Worm (Caenorhabditis elegans) whole organism, late embryonic: ENCODE results near the gene C33H5.2.

Experiments
- Y22D7AL.16 ChIP-seq: sonication (generic microtip); optimal IDR thresholded peaks from 2 replicates; lab custom pipeline; 2016; ENCODE audit warnings: missing genetic modification characterization, missing compliant biosample characterization
- ama-1 ChIP-seq: fragments of 150-350 bp; optimal IDR thresholded peaks from 2 replicates; lab custom pipeline; 2014
- ceh-19 ChIP-seq: fragments of 200-800 bp; sonication (Bioruptor generic); optimal IDR thresholded peaks from 2 replicates; lab custom pipeline; 2018; ENCODE audit warnings: mild to moderate bottlenecking, missing genetic modification characterization, missing compliant biosample characterization
- dve-1 ChIP-seq: sonication (generic microtip); optimal IDR thresholded peaks from 2 replicates; lab custom pipeline; 2017; ENCODE audit warnings: antibody characterized with exemption, mild to moderate bottlenecking, missing genetic modification characterization, missing compliant biosample characterization
- fkh-10 ChIP-seq: fragments of 150-350 bp; optimal IDR thresholded peaks from 2 replicates; lab custom pipeline; 2014; ENCODE audit warnings: missing biosample characterization, missing genetic modification reagents, missing genetic modification characterization
- hlh-13 ChIP-seq: fragments of 200-800 bp; sonication (Bioruptor generic); optimal IDR thresholded peaks from 2 replicates; lab custom pipeline; 2018; ENCODE audit warnings: mild to moderate bottlenecking, missing genetic modification characterization, missing compliant biosample characterization
- hlh-8 ChIP-seq: sonication (generic microtip); optimal IDR thresholded peaks from 2 replicates; lab custom pipeline; 2016; ENCODE audit warnings: missing genotype, missing genetic modification characterization, missing compliant biosample characterization
- nhr-11 ChIP-seq: fragments of 150-350 bp; optimal IDR thresholded peaks from 2 replicates; lab custom pipeline; 2014; ENCODE audit warnings: missing biosample characterization, missing genetic modification characterization
- pag-3 ChIP-seq: sonication (generic microtip); optimal IDR thresholded peaks from 2 replicates; lab custom pipeline; 2016; ENCODE audit warnings: missing compliant biosample characterization, missing genetic modification characterization, borderline replicate concordance
- sox-4 ChIP-seq: sonication (generic microtip); optimal IDR thresholded peaks from 2 replicates; lab custom pipeline; 2017; ENCODE audit warnings: mild to moderate bottlenecking, missing genetic modification characterization, inconsistent platforms, missing compliant biosample characterization
- unc-3 ChIP-seq, 2 experiments: fragments of 200-800 bp in 1 of 2; sonication (Bioruptor generic) in 1 of 2; sonication (generic microtip) in 1 of 2; conservative IDR thresholded peaks in 1 of 2; optimal IDR thresholded peaks in 1 of 2; 2 replicates each; pipeline versions ENCODE4 v1.3.6 to Lab custom; 2016 to 2022; ENCODE audit warnings: missing compliant biosample characterization in 2 of 2, missing genetic modification characterization in 2 of 2, missing genetic modification reagents in 1 of 2

ce11 chrIV:7803250-7803649 lies 1.6 kb upstream of the C33H5.2 start, which contains the start of gene C33H5.16:
- no peak for TF ChIP-seq pag-3
- no peak for TF ChIP-seq hlh-13 (GFP tag; lab: Kevin White, UChicago)
- no peak for TF ChIP-seq ceh-19 (GFP tag; lab: Kevin White, UChicago)
- TF ChIP-seq hlh-8 (tag; lab: Kevin White, UChicago) = no peak
- no peak for TF ChIP-seq unc-3 (GFP tag; conservative IDR thresholded peaks at IDR 0.05; lab: Robert Waterston, UW)
- TF ChIP-seq unc-3 (tag; optimal IDR thresholded peaks at IDR 0.05; lab: Kevin White, UChicago) = no peak
- no peak for TF ChIP-seq sox-4 (tag; lab: Kevin White, UChicago)
- no peak for TF ChIP-seq Y22D7AL.16 (tag; lab: Kevin White, UChicago)
- no peak for TF ChIP-seq nhr-11 (tag; lab: Kevin White, UChicago)
- TF ChIP-seq fkh-10 (GFP tag; lab: Kevin White, UChicago) = no peak
- no peak for TF ChIP-seq ama-1 (lab: Kevin White, UChicago)
- no peak for TF ChIP-seq dve-1 (tag; lab: Kevin White, UChicago)
